Fruit fly (Drosophila melanogaster) whole organism, prepupa: ENCODE measurements around the gene spz3.

ENCODE experiments used
- Blimp-1 ChIP-seq: fragments of 200-800 bp; sonication (Bioruptor generic); optimal IDR thresholded peaks from 3 replicates; lab custom pipeline; 2017; ENCODE audit warnings: missing biosample characterization, missing genetic modification characterization, mild to moderate bottlenecking, moderate library complexity, missing genetic modification reagents
- CG10631 ChIP-seq: fragments of 200-800 bp; sonication (Bioruptor generic); optimal IDR thresholded peaks from 2 replicates; lab custom pipeline; 2016; ENCODE audit warnings: missing biosample characterization, missing genetic modification characterization
- CG10669 ChIP-seq: fragments of 200-800 bp; sonication (Bioruptor generic); optimal IDR thresholded peaks from 3 replicates; lab custom pipeline; 2018; ENCODE audit warnings: missing biosample characterization, mild to moderate bottlenecking, missing genetic modification characterization, moderate library complexity
- CG11294 ChIP-seq: fragments of 200-800 bp; sonication (Bioruptor generic); IDR thresholded peaks from 2 replicates; pipeline ENCODE4 v1.3.6; 2022; ENCODE audit warnings: missing biosample characterization, missing genetic modification characterization
- CG11762 ChIP-seq: fragments of 200-800 bp; sonication (Bioruptor generic); optimal IDR thresholded peaks from 3 replicates; lab custom pipeline; 2016; ENCODE audit warnings: missing biosample characterization, missing genetic modification characterization; ENCODE audit not compliant: insufficient read depth
- CG15336 ChIP-seq: fragments of 200-800 bp; sonication (Bioruptor generic); IDR thresholded peaks from 2 replicates; pipeline ENCODE4 v1.3.6; 2022; ENCODE audit warnings: missing biosample characterization, missing genetic modification characterization
- CG1621 ChIP-seq: fragments of 200-800 bp; sonication (Bioruptor generic); optimal IDR thresholded peaks from 3 replicates; lab custom pipeline; 2018; ENCODE audit warnings: missing biosample characterization, mild to moderate bottlenecking, missing genetic modification characterization
- CG3032 ChIP-seq: fragments of 200-800 bp; optimal IDR thresholded peaks from 2 replicates; lab custom pipeline; 2019; ENCODE audit warnings: missing biosample characterization, mild to moderate bottlenecking, missing genetic modification characterization, moderate library complexity
- CG31627 ChIP-seq: fragments of 200-800 bp; sonication (Bioruptor generic); optimal IDR thresholded peaks from 3 replicates; lab custom pipeline; 2016; ENCODE audit warnings: missing biosample characterization, missing genetic modification characterization
- CG32006 ChIP-seq: fragments of 200-800 bp; sonication (Bioruptor generic); optimal IDR thresholded peaks from 3 replicates; lab custom pipeline; 2017; ENCODE audit warnings: missing biosample characterization, mild to moderate bottlenecking, missing genetic modification characterization
- CG34406 ChIP-seq: fragments of 200-800 bp; sonication (Bioruptor generic); optimal IDR thresholded peaks from 3 replicates; lab custom pipeline; 2016; ENCODE audit warnings: missing biosample characterization, missing genetic modification characterization
- CG3919 ChIP-seq: fragments of 200-800 bp; sonication (Bioruptor generic); optimal IDR thresholded peaks from 3 replicates; lab custom pipeline; 2016; ENCODE audit warnings: missing biosample characterization, missing genetic modification characterization
- CG4318 ChIP-seq: fragments of 200-800 bp; sonication (Bioruptor generic); optimal IDR thresholded peaks from 3 replicates; lab custom pipeline; 2017; ENCODE audit warnings: missing biosample characterization, mild to moderate bottlenecking, missing genetic modification characterization
- CG6163 ChIP-seq: fragments of 200-800 bp; sonication (Bioruptor generic); IDR thresholded peaks from 3 replicates; pipeline ENCODE4 v1.3.6; 2022; ENCODE audit warnings: missing biosample characterization, missing genetic modification characterization
- CG6276 ChIP-seq: fragments of 200-800 bp; sonication (Bioruptor generic); optimal IDR thresholded peaks from 2 replicates; lab custom pipeline; 2017; ENCODE audit warnings: missing biosample characterization, mild to moderate bottlenecking, missing genetic modification characterization
- CG6808 ChIP-seq: fragments of 200-800 bp; sonication (Bioruptor generic); optimal IDR thresholded peaks from 3 replicates; lab custom pipeline; 2017; ENCODE audit warnings: missing biosample characterization, missing genetic modification characterization, mild to moderate bottlenecking, moderate library complexity, missing genetic modification reagents
- CG6854 ChIP-seq: fragments of 200-800 bp; sonication (Bioruptor generic); optimal IDR thresholded peaks from 2 replicates; lab custom pipeline; 2017; ENCODE audit warnings: missing biosample characterization, mild to moderate bottlenecking, missing genetic modification characterization
- CG7368 ChIP-seq: fragments of 200-800 bp; sonication (Bioruptor generic); optimal IDR thresholded peaks from 3 replicates; lab custom pipeline; 2016; ENCODE audit warnings: missing biosample characterization, missing genetic modification characterization
- CG8319 ChIP-seq: fragments of 200-800 bp; sonication (Bioruptor generic); optimal IDR thresholded peaks from 3 replicates; lab custom pipeline; 2016; ENCODE audit warnings: missing biosample characterization, missing genetic modification characterization
- CG8632 ChIP-seq: fragments of 200-800 bp; sonication (Bioruptor generic); optimal IDR thresholded peaks from 3 replicates; lab custom pipeline; 2016; ENCODE audit warnings: missing biosample characterization, missing genetic modification characterization
- CG9139 ChIP-seq: fragments of 200-800 bp; sonication (Bioruptor generic); optimal IDR thresholded peaks from 3 replicates; lab custom pipeline; 2017; ENCODE audit warnings: missing biosample characterization, mild to moderate bottlenecking, missing genetic modification characterization
- Eip75B ChIP-seq: fragments of 200-800 bp; sonication (Bioruptor generic); optimal IDR thresholded peaks from 3 replicates; lab custom pipeline; 2016; ENCODE audit warnings: missing biosample characterization, missing genetic modification characterization
- Eip78C ChIP-seq: fragments of 200-800 bp; sonication (Bioruptor generic); peaks from one replicate; lab custom pipeline; 2016; ENCODE audit warnings: missing biosample characterization, missing genetic modification characterization
- Eip93F ChIP-seq: fragments of 200-800 bp; sonication (Bioruptor generic); optimal IDR thresholded peaks from 2 replicates; lab custom pipeline; 2016; ENCODE audit warnings: missing biosample characterization, mild to moderate bottlenecking, missing genetic modification characterization
- Ets21C ChIP-seq: fragments of 200-800 bp; sonication (Bioruptor generic); optimal IDR thresholded peaks from 3 replicates; lab custom pipeline; 2016; ENCODE audit warnings: missing biosample characterization, missing genetic modification characterization
- Ets96B ChIP-seq: fragments of 200-800 bp; optimal IDR thresholded peaks from 2 replicates; lab custom pipeline; 2019; ENCODE audit warnings: missing biosample characterization, mild to moderate bottlenecking, missing genetic modification characterization, moderate library complexity
- Gug ChIP-seq: fragments of 200-800 bp; sonication (Bioruptor generic); IDR thresholded peaks from 2 replicates; pipeline ENCODE4 v1.3.6; 2022; ENCODE audit warnings: missing biosample characterization, missing genetic modification characterization
- Hr38 ChIP-seq: sonication (Bioruptor generic); optimal IDR thresholded peaks from 2 replicates; lab custom pipeline; 2016; ENCODE audit warnings: missing biosample characterization, missing genetic modification characterization
- Hr4 ChIP-seq: fragments of 200-800 bp; sonication (Bioruptor generic); optimal IDR thresholded peaks from 3 replicates; lab custom pipeline; 2016; ENCODE audit warnings: missing biosample characterization, missing genetic modification characterization
- Met ChIP-seq: fragments of 200-800 bp; sonication (Bioruptor generic); optimal IDR thresholded peaks from 3 replicates; lab custom pipeline; 2016; ENCODE audit warnings: missing biosample characterization, missing genetic modification characterization
- Sox102F ChIP-seq: fragments of 200-800 bp; sonication (Bioruptor generic); optimal IDR thresholded peaks from 2 replicates; lab custom pipeline; 2016; ENCODE audit warnings: missing biosample characterization, mild to moderate bottlenecking, missing genetic modification characterization
- Sox14 ChIP-seq: fragments of 200-800 bp; sonication (Bioruptor generic); optimal IDR thresholded peaks from 3 replicates; lab custom pipeline; 2016; ENCODE audit warnings: missing biosample characterization, missing genetic modification characterization
- Sox15 ChIP-seq: fragments of 200-800 bp; sonication (Bioruptor generic); optimal IDR thresholded peaks from 3 replicates; lab custom pipeline; 2016; ENCODE audit warnings: missing biosample characterization, missing genetic modification characterization
- acj6 ChIP-seq: fragments of 200-800 bp; sonication (Bioruptor generic); optimal IDR thresholded peaks from 3 replicates; lab custom pipeline; 2016; ENCODE audit warnings: missing biosample characterization, missing genetic modification characterization
- dac ChIP-seq: fragments of 200-800 bp; sonication (Bioruptor generic); optimal IDR thresholded peaks from 2 replicates; lab custom pipeline; 2017; ENCODE audit warnings: missing biosample characterization, mild to moderate bottlenecking, missing genetic modification characterization
- eg ChIP-seq: fragments of 200-800 bp; sonication (Bioruptor generic); IDR thresholded peaks from 3 replicates; pipeline ENCODE4 v1.3.6; 2022; ENCODE audit warnings: missing biosample characterization, missing genetic modification characterization
- esn ChIP-seq: fragments of 200-800 bp; sonication (Bioruptor generic); optimal IDR thresholded peaks from 2 replicates; lab custom pipeline; 2016; ENCODE audit warnings: missing biosample characterization, mild to moderate bottlenecking, missing genetic modification characterization, moderate library complexity
- fd59A ChIP-seq: fragments of 200-800 bp; sonication (Bioruptor generic); optimal IDR thresholded peaks from 2 replicates; lab custom pipeline; 2017; ENCODE audit warnings: missing biosample characterization, mild to moderate bottlenecking, missing genetic modification characterization, missing genetic modification reagents
- fd85E ChIP-seq: fragments of 200-800 bp; sonication (Bioruptor generic); optimal IDR thresholded peaks from 3 replicates; lab custom pipeline; 2016; ENCODE audit warnings: missing biosample characterization, missing genetic modification characterization
- fkh ChIP-seq: fragments of 200-800 bp; sonication (Bioruptor generic); optimal IDR thresholded peaks from 3 replicates; lab custom pipeline; 2017; ENCODE audit warnings: missing biosample characterization, mild to moderate bottlenecking, missing genetic modification characterization, moderate library complexity
- lz ChIP-seq: fragments of 200-800 bp; sonication (Bioruptor generic); optimal IDR thresholded peaks from 3 replicates; lab custom pipeline; 2016; ENCODE audit warnings: missing biosample characterization, missing genetic modification characterization
- pdm3 ChIP-seq: fragments of 200-800 bp; sonication (Bioruptor generic); optimal IDR thresholded peaks from 3 replicates; lab custom pipeline; 2016; ENCODE audit warnings: missing biosample characterization, missing genetic modification characterization
- salr ChIP-seq, 2 experiments: fragments of 200-800 bp; sonication (Bioruptor generic); optimal IDR thresholded peaks; 3 replicates each; lab custom pipeline; 2016 to 2018; ENCODE audit warnings: missing biosample characterization in 2 of 2, missing genetic modification characterization in 2 of 2, mild to moderate bottlenecking in 1 of 2
- spab ChIP-seq: fragments of 200-800 bp; sonication (Bioruptor generic); optimal IDR thresholded peaks from 2 replicates; lab custom pipeline; 2017; ENCODE audit warnings: missing biosample characterization, mild to moderate bottlenecking, missing genetic modification characterization, missing genetic modification reagents
- ss ChIP-seq, 2 experiments: fragments of 200-800 bp; sonication (Bioruptor generic); optimal IDR thresholded peaks; 2 replicates in 1 of 2; 3 replicates in 1 of 2; lab custom pipeline; 2017 to 2018; ENCODE audit warnings: mild to moderate bottlenecking in 2 of 2, missing biosample characterization in 2 of 2, missing genetic modification characterization in 2 of 2, moderate library complexity in 1 of 2
- svp ChIP-seq: fragments of 200-800 bp; sonication (Bioruptor generic); peaks from one replicate; lab custom pipeline; 2016; ENCODE audit warnings: missing biosample characterization, missing genetic modification characterization
- vri ChIP-seq: fragments of 200-800 bp; sonication (Bioruptor generic); optimal IDR thresholded peaks from 3 replicates; lab custom pipeline; 2016; ENCODE audit warnings: missing biosample characterization, mild to moderate bottlenecking, missing genetic modification characterization

Gene spz3

DNA sequence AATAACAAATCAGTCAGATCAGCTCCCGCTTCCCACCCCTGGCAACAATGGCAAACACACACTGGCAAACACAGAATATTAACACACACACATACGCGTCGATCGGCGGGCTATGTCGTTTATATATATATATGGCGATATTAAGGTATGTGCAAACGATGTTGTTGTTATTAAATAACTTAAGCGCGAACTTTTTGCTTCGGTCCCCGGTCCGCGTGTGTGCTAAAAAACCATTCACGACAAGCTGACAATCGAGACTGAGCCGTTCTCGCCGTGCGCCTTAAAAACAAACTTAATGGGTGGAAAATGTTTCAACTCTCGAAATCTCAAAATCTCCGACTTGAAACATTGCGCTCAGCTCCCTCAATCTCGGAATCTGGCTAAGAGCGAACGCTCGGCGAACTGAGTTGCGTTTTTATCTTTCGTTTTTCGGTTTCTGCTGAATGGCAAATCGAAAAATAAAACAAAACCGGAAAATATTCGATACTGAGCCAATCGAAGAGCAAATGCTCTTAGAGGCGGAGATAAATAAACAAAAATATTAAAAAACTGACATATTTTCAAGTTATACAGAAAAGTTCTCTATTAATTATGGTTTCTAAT lies at the start of gene spz3 (continued):
- TF ChIP-seq Sox14 (GFP tag; lab: Kevin White, UChicago) (no peak), Ets21C (GFP tag; lab: Kevin White, UChicago) (no peak), Eip93F (GFP tag; lab: Kevin White, UChicago) (peak; percentile 61), Hr4 (GFP tag; lab: Kevin White, UChicago) (no peak), vri (GFP tag; lab: Kevin White, UChicago) (peak; percentile 63), CG10669 (peak; percentile 71), CG11762 (no peak), dac (no peak)

DNA sequence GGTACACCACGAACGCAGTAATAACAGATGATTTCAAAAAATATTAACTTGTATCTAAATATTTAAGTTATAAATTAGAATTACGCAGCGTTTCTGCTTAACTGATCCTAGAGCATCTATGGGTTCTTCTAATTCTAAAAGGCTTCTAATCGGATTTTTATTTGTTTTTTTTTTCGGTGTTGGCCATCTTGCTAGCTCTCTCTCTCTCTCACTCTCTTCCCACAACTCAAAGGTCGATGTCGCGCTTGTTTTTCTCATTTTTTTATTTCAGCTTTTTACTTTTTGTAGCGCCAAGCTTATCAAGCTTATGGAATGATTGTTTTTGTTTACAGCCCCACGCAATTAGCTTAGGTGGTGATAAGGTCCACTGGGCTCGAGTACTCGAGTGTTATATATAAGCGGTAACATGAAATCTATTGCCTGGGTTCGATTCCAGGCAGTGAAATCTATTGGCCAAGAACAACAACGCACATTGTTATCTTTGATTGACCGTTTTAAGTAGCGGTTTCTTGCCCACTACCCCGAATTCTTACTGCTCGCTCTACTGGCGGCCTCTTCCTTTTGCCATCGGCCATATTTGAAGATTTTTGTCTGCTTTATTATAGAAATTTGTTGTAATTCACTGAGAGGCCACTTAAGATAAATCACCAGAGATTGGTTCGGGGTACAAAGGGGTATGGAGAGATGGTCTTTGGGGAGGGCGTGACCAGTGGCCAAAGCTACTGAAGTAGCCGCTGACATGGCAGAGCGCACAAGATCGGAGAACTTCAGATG lies 47.1 kb upstream of the spz3 start:
- TF ChIP-seq Sox102F (GFP tag; lab: Kevin White, UChicago) (peak; percentile 66), CG10631 (GFP tag; lab: Kevin White, UChicago) (no peak), CG11762 (peak; percentile 9), Ets96B (tag; lab: Kevin White, UChicago) (peak; percentile 34), CG3032 (no peak), CG8632 (no peak), vri (GFP tag; lab: Kevin White, UChicago) (peak; percentile 91), Eip75B (GFP tag; lab: Kevin White, UChicago) (no peak), Gug (GFP tag; lab: Robert Waterston, UW) (no peak), CG3919 (peak; percentile 33), fd85E (GFP tag; lab: Kevin White, UChicago) (no peak), Blimp-1 (GFP tag; lab: Kevin White, UChicago) (no peak), CG1621 (tag; lab: Kevin White, UChicago) (no peak), fd59A (no peak), Sox15 (GFP tag; lab: Kevin White, UChicago) (no peak), Ets21C (GFP tag; lab: Kevin White, UChicago) (no peak), CG32006 (GFP tag; lab: Kevin White, UChicago) (peak; percentile 64), Hr38 (GFP tag; lab: Kevin White, UChicago) (no peak), Sox14 (GFP tag; lab: Kevin White, UChicago) (peak; percentile 59), ss (GFP tag; optimal IDR thresholded peaks at IDR 0.05; lab: Kevin White, UChicago) (peak; percentile 21 to 49), fkh (GFP tag; lab: Kevin White, UChicago) (peak; percentile 7), acj6 (peak; percentile 23), Eip78C (GFP tag; lab: Kevin White, UChicago) (peak; percentile 61), CG4318 (GFP tag; lab: Kevin White, UChicago) (peak; percentile 25), pdm3 (GFP tag; lab: Kevin White, UChicago) (peak; percentile 42), Met (GFP tag; lab: Kevin White, UChicago) (peak; percentile 55), CG6276 (GFP tag; lab: Kevin White, UChicago) (peak; percentile 58), svp (peak; percentile 95), CG34406 (GFP tag; lab: Kevin White, UChicago) (peak; percentile 4), CG8319 (GFP tag; lab: Kevin White, UChicago) (peak; percentile 14), Eip93F (GFP tag; lab: Kevin White, UChicago) (peak; percentile 31), eg (GFP tag; lab: Robert Waterston, UW) (peak; percentile 73; the same call in 2 of the 3 replicates), CG6854 (GFP tag; lab: Kevin White, UChicago) (no peak), salr (GFP tag; optimal IDR thresholded peaks at IDR 0.05; lab: Kevin White, UChicago) (peak in 1 of 2 experiments; percentile 15), esn (GFP tag; lab: Kevin White, UChicago) (peak; percentile 39), CG15336 (GFP tag; lab: Robert Waterston, UW) (peak; percentile 73), CG11294 (GFP tag; lab: Robert Waterston, UW) (peak; percentile 12; the same call in 1 of the 2 replicates), CG6163 (GFP tag; lab: Robert Waterston, UW) (peak; percentile 54; the same call in 2 of the 3 replicates), CG31627 (peak; percentile 3), CG7368 (GFP tag; lab: Kevin White, UChicago) (no peak), lz (GFP tag; lab: Kevin White, UChicago) (peak; percentile 19), CG6808 (peak; percentile 4), spab (peak; percentile 45), CG9139 (GFP tag; lab: Kevin White, UChicago) (peak; percentile 26)
